Worm (Caenorhabditis elegans) whole organism, late embryonic: ENCODE data around the gene ZC477.3.

ENCODE experiments used
- ceh-19 ChIP-seq: fragments of 200-800 bp; sonication (Bioruptor generic); optimal IDR thresholded peaks from 2 replicates; lab custom pipeline; 2018; ENCODE audit warnings: mild to moderate bottlenecking, missing genetic modification characterization, missing compliant biosample characterization
- ceh-9 ChIP-seq: sonication (generic microtip); optimal IDR thresholded peaks from 2 replicates; lab custom pipeline; 2016; ENCODE audit warnings: mild to moderate bottlenecking, missing genetic modification characterization, inconsistent platforms, missing compliant biosample characterization

ce11 chrIV:7072110-7072509, 31.2 kb upstream of the ZC477.3 start, which contains the start of gene srg-48:
- TF ChIP-seq ceh-19 (GFP tag; lab: Kevin White, UChicago) (no peak), ceh-9 (no peak)
